Fruit fly (Drosophila melanogaster): Measurements from ENCODE around the gene osa.

Gene osa

dm6 chr3R:17680639-17681302 is 37.4 kb downstream of the osa start (continued):
- peak; percentile 55 for TF ChIP-seq HHEX (GFP tag; optimal IDR thresholded peaks at IDR 0.05)
- peak; percentile 30 for TF ChIP-seq pros (GFP tag; optimal IDR thresholded peaks at IDR 0.05)
- TF ChIP-seq Neu2 (GFP tag; optimal IDR thresholded peaks at IDR 0.05; ENCODE audit: borderline replicate concordance): no peak
- no peak for TF ChIP-seq CG8359 (GFP tag; optimal IDR thresholded peaks at IDR 0.05; ENCODE audit: borderline replicate concordance)
- no peak for TF ChIP-seq CG2129 (GFP tag; IDR thresholded peaks at IDR 0.05; ENCODE audit: partially characterized antibody)
- TF ChIP-seq amos (GFP tag; IDR thresholded peaks at IDR 0.05; ENCODE audit: partially characterized antibody): no peak
- TF ChIP-seq CG30020 (tag; optimal IDR thresholded peaks at IDR 0.05): peak; percentile 6
- no peak for TF ChIP-seq CG7963 (GFP tag; IDR thresholded peaks at IDR 0.05; ENCODE audit: partially characterized antibody)
- TF ChIP-seq B-H1 (GFP tag; IDR thresholded peaks at IDR 0.05): 0 out of 3 replicates have a peak, but pooled peaks have one; percentile 14
- peak; percentile 38 for TF ChIP-seq ems (GFP tag; optimal IDR thresholded peaks at IDR 0.05)
- no peak for TF ChIP-seq jumu (GFP tag; optimal IDR thresholded peaks at IDR 0.05)
- no peak for TF ChIP-seq peb (GFP tag; IDR thresholded peaks at IDR 0.05)
- no peak for TF ChIP-seq sob (GFP tag; IDR thresholded peaks at IDR 0.05)
- peak; percentile 3 for TF ChIP-seq CG9609 (GFP tag; optimal IDR thresholded peaks at IDR 0.05)
- TF ChIP-seq Dad (GFP tag; optimal IDR thresholded peaks at IDR 0.05): no peak
- TF ChIP-seq CG3407 (GFP tag; optimal IDR thresholded peaks at IDR 0.05): peak; percentile 1
- TF ChIP-seq gcm (GFP tag; optimal IDR thresholded peaks at IDR 0.05): peak; percentile 9
- TF ChIP-seq CG8478 (optimal IDR thresholded peaks at IDR 0.05): no peak
- no peak for TF ChIP-seq Opbp (GFP tag; IDR thresholded peaks at IDR 0.05; ENCODE audit: partially characterized antibody)
- TF ChIP-seq CG10366 (GFP tag; IDR thresholded peaks at IDR 0.05): no peak
- no peak for TF ChIP-seq CG6791 (GFP tag; IDR thresholded peaks at IDR 0.05; ENCODE audit: partially characterized antibody)
- no peak for TF ChIP-seq z (GFP tag; IDR thresholded peaks at IDR 0.05)
- TF ChIP-seq vnd (GFP tag; IDR thresholded peaks at IDR 0.05; ENCODE audit: partially characterized antibody): no peak
- TF ChIP-seq Aef1 (GFP tag; IDR thresholded peaks at IDR 0.05): no peak
- no peak for TF ChIP-seq pb (GFP tag; optimal IDR thresholded peaks at IDR 0.05)
- TF ChIP-seq Deaf1 (tag; optimal IDR thresholded peaks at IDR 0.05): no peak
- TF ChIP-seq CG4820 (GFP tag; optimal IDR thresholded peaks at IDR 0.05): peak; percentile 35
- peak in 1 of 2 experiments; percentile 39 for TF ChIP-seq bsh (GFP tag; optimal IDR thresholded peaks at IDR 0.05)
- TF ChIP-seq eve (GFP tag; optimal IDR thresholded peaks at IDR 0.05): no peak
- peak; percentile 53 for TF ChIP-seq trem (tag; optimal IDR thresholded peaks at IDR 0.05)
- no peak for TF ChIP-seq Dek (tag; optimal IDR thresholded peaks at IDR 0.05)
- no peak for TF ChIP-seq gsb (GFP tag; IDR thresholded peaks at IDR 0.05)
- TF ChIP-seq pnt (GFP tag; optimal IDR thresholded peaks at IDR 0.05): no peak
- no peak for TF ChIP-seq jigr1 (GFP tag; IDR thresholded peaks at IDR 0.05)
- TF ChIP-seq CG18619 (GFP tag; optimal IDR thresholded peaks at IDR 0.05): peak; percentile 39
- peak; percentile 46 for TF ChIP-seq ATbp (GFP tag; optimal IDR thresholded peaks at IDR 0.05)
- TF ChIP-seq dm (GFP tag; optimal IDR thresholded peaks at IDR 0.05): peak; percentile 22
- no peak for TF ChIP-seq CG1647 (GFP tag; optimal IDR thresholded peaks at IDR 0.05)
- 0 out of 3 replicates have a peak, but pooled peaks have one; percentile 43 for TF ChIP-seq dysf (GFP tag; IDR thresholded peaks at IDR 0.05)
- TF ChIP-seq CG13287 (GFP tag; IDR thresholded peaks at IDR 0.05; ENCODE audit: partially characterized antibody): no peak
- no peak for TF ChIP-seq CG4360 (GFP tag; IDR thresholded peaks at IDR 0.05)
- peak; percentile 64 for TF ChIP-seq CG9727 (GFP tag; optimal IDR thresholded peaks at IDR 0.05)
- TF ChIP-seq pho (GFP tag; optimal IDR thresholded peaks at IDR 0.05): no peak
- no peak for TF ChIP-seq Mes4 (GFP tag; optimal IDR thresholded peaks at IDR 0.05)
- no peak for TF ChIP-seq her (GFP tag; optimal IDR thresholded peaks at IDR 0.05)
- no peak for TF ChIP-seq caup (GFP tag; optimal IDR thresholded peaks at IDR 0.05; ENCODE audit: severe bottlenecking)
- TF ChIP-seq B-H2 (GFP tag; optimal IDR thresholded peaks at IDR 0.05): no peak
- no peak for TF ChIP-seq fu2 (GFP tag; optimal IDR thresholded peaks at IDR 0.05)
- TF ChIP-seq CG1233 (GFP tag; optimal IDR thresholded peaks at IDR 0.05): peak; percentile 34
- TF ChIP-seq CG3163 (GFP tag; optimal IDR thresholded peaks at IDR 0.05): no peak
